Fruit fly (Drosophila melanogaster) whole organism, embryonic: Measurements from ENCODE around the gene CG15390.

Source experiments
- Abd-B ChIP-seq: fragments of 200-800 bp; sonication (Bioruptor generic); optimal IDR thresholded peaks from 2 replicates; lab custom pipeline; 2018; ENCODE audit warnings: missing biosample characterization, mild to moderate bottlenecking, missing genetic modification characterization, moderate library complexity
- Ada2b ChIP-seq: fragments of 200-800 bp; sonication (Bioruptor generic); IDR thresholded peaks from 2 replicates; pipeline ENCODE4 v1.3.6; 2022; ENCODE audit warnings: missing biosample characterization, missing genetic modification characterization
- Aef1 ChIP-seq: fragments of 200-800 bp; sonication (Bioruptor generic); IDR thresholded peaks from 3 replicates; pipeline ENCODE4 v1.3.6; 2022; ENCODE audit warnings: missing biosample characterization, missing genetic modification characterization
- Bgb ChIP-seq: fragments of 200-800 bp; sonication (Bioruptor generic); IDR thresholded peaks from 2 replicates; pipeline ENCODE4 v1.3.6; 2022; ENCODE audit warnings: missing biosample characterization, missing genetic modification characterization; ENCODE audit not compliant: partially characterized antibody
- C15 ChIP-seq: fragments of 200-800 bp; sonication (Bioruptor generic); IDR thresholded peaks from 3 replicates; pipeline ENCODE4 v1.3.6; 2022; ENCODE audit warnings: missing biosample characterization, missing genetic modification characterization
- CG10267 ChIP-seq: fragments of 200-800 bp; sonication (Bioruptor generic); optimal IDR thresholded peaks from 2 replicates; lab custom pipeline; 2018; ENCODE audit warnings: missing biosample characterization, mild to moderate bottlenecking, missing genetic modification characterization, moderate library complexity
- CG10565 ChIP-seq: fragments of 200-800 bp; sonication (Bioruptor generic); optimal IDR thresholded peaks from 3 replicates; lab custom pipeline; 2016; ENCODE audit warnings: missing biosample characterization, mild to moderate bottlenecking, missing genetic modification characterization
- CG11723 ChIP-seq: fragments of 200-800 bp; sonication (Bioruptor generic); optimal IDR thresholded peaks from 2 replicates; lab custom pipeline; 2017; ENCODE audit warnings: missing biosample characterization, mild to moderate bottlenecking, missing genetic modification characterization
- CG12391 ChIP-seq: fragments of 200-800 bp; sonication (Bioruptor generic); optimal IDR thresholded peaks from 3 replicates; lab custom pipeline; 2018; ENCODE audit warnings: missing biosample characterization, mild to moderate bottlenecking, missing genetic modification characterization, moderate library complexity
- CG1529 ChIP-seq: fragments of 200-800 bp; sonication (Bioruptor generic); optimal IDR thresholded peaks from 3 replicates; lab custom pipeline; 2018; ENCODE audit warnings: missing biosample characterization, missing genetic modification characterization
- CG15696 ChIP-seq: fragments of 200-800 bp; sonication (Bioruptor generic); optimal IDR thresholded peaks from 2 replicates; lab custom pipeline; 2019; ENCODE audit warnings: missing biosample characterization, mild to moderate bottlenecking, missing genetic modification characterization, moderate library complexity
- CG17912 ChIP-seq: fragments of 200-800 bp; sonication (Bioruptor generic); optimal IDR thresholded peaks from 2 replicates; lab custom pipeline; 2018; ENCODE audit warnings: missing biosample characterization, mild to moderate bottlenecking, missing genetic modification characterization
- CG2116 ChIP-seq: fragments of 200-800 bp; sonication (Bioruptor generic); optimal IDR thresholded peaks from 3 replicates; lab custom pipeline; 2018; ENCODE audit warnings: missing biosample characterization, mild to moderate bottlenecking, missing genetic modification characterization
- CG3065 ChIP-seq: fragments of 200-800 bp; sonication (Bioruptor generic); optimal IDR thresholded peaks from 2 replicates; lab custom pipeline; 2016; ENCODE audit warnings: missing biosample characterization, missing genetic modification characterization
- CG32772 ChIP-seq: fragments of 200-800 bp; sonication (Bioruptor generic); IDR thresholded peaks from 2 replicates; pipeline ENCODE4 v1.3.6; 2022; ENCODE audit warnings: missing biosample characterization, missing genetic modification characterization
- CG34422 ChIP-seq: fragments of 200-800 bp; sonication (Bioruptor generic); IDR thresholded peaks from 3 replicates; pipeline ENCODE4 v1.3.6; 2022; ENCODE audit warnings: missing biosample characterization, missing genetic modification characterization
- CG4282 ChIP-seq: fragments of 200-800 bp; sonication (Bioruptor generic); optimal IDR thresholded peaks from 2 replicates; lab custom pipeline; 2016; ENCODE audit warnings: missing biosample characterization, missing genetic modification characterization
- CG4360 ChIP-seq: fragments of 200-800 bp; sonication (Bioruptor generic); IDR thresholded peaks from 2 replicates; pipeline ENCODE4 v1.3.6; 2022; ENCODE audit warnings: missing biosample characterization, missing genetic modification characterization
- CG4707 ChIP-seq: fragments of 200-800 bp; sonication (Bioruptor generic); optimal IDR thresholded peaks from 2 replicates; lab custom pipeline; 2018; ENCODE audit warnings: missing biosample characterization, mild to moderate bottlenecking, missing genetic modification characterization, moderate library complexity
- CG4730 ChIP-seq: fragments of 200-800 bp; sonication (Bioruptor generic); IDR thresholded peaks from 2 replicates; pipeline ENCODE4 v1.3.6; 2022; ENCODE audit warnings: missing biosample characterization, missing genetic modification characterization
- CG5180 ChIP-seq: fragments of 200-800 bp; sonication (Bioruptor generic); optimal IDR thresholded peaks from 3 replicates; lab custom pipeline; 2017; ENCODE audit warnings: missing biosample characterization, missing genetic modification characterization, mild to moderate bottlenecking, moderate library complexity, missing genetic modification reagents
- CG5953 ChIP-seq: fragments of 200-800 bp; sonication (Bioruptor generic); IDR thresholded peaks from 2 replicates; pipeline ENCODE4 v1.3.6; 2022; ENCODE audit warnings: missing biosample characterization, missing genetic modification characterization
- CG8765 ChIP-seq: fragments of 200-800 bp; sonication (Bioruptor generic); IDR thresholded peaks from 2 replicates; pipeline ENCODE4 v1.3.6; 2022; ENCODE audit warnings: missing biosample characterization, missing genetic modification characterization
- Camta ChIP-seq: fragments of 200-800 bp; sonication (Bioruptor generic); optimal IDR thresholded peaks from 2 replicates; lab custom pipeline; 2016; ENCODE audit warnings: missing biosample characterization, missing genetic modification characterization
- Dbx ChIP-seq: fragments of 200-800 bp; sonication (Bioruptor generic); IDR thresholded peaks from 3 replicates; pipeline ENCODE4 v1.3.6; 2022; ENCODE audit warnings: missing biosample characterization, missing genetic modification characterization
- Doc2 ChIP-seq: fragments of 200-800 bp; sonication (Bioruptor generic); IDR thresholded peaks from 2 replicates; pipeline ENCODE4 v1.3.6; 2022; ENCODE audit warnings: missing biosample characterization, missing genetic modification characterization
- Drgx ChIP-seq: fragments of 200-800 bp; sonication (Bioruptor generic); IDR thresholded peaks from 2 replicates; pipeline ENCODE4 v1.3.6; 2022; ENCODE audit warnings: missing biosample characterization, missing genetic modification characterization
- Fer3 ChIP-seq: fragments of 200-800 bp; sonication (Bioruptor generic); optimal IDR thresholded peaks from 2 replicates; lab custom pipeline; 2018; ENCODE audit warnings: missing biosample characterization, mild to moderate bottlenecking, missing genetic modification characterization, moderate library complexity
- Gug ChIP-seq: fragments of 200-800 bp; sonication (Bioruptor generic); IDR thresholded peaks from 4 replicates; pipeline ENCODE4 v1.3.6; 2022; ENCODE audit warnings: missing biosample characterization, missing genetic modification characterization
- HLHmδ ChIP-seq: fragments of 200-800 bp; sonication (Bioruptor generic); optimal IDR thresholded peaks from 2 replicates; lab custom pipeline; 2018; ENCODE audit warnings: missing biosample characterization, mild to moderate bottlenecking, missing genetic modification characterization, moderate library complexity
- Jarid2 ChIP-seq: fragments of 200-800 bp; sonication (Bioruptor generic); optimal IDR thresholded peaks from 3 replicates; lab custom pipeline; 2017; ENCODE audit warnings: mild to moderate bottlenecking, missing biosample characterization, missing genetic modification reagents, missing genetic modification characterization
- Kr ChIP-seq: fragments of 200-800 bp; sonication (Bioruptor generic); optimal IDR thresholded peaks from 2 replicates; lab custom pipeline; 2017; ENCODE audit warnings: missing biosample characterization, mild to moderate bottlenecking, missing genetic modification characterization
- bowl ChIP-seq: fragments of 200-800 bp; sonication (Bioruptor generic); IDR thresholded peaks from 2 replicates; pipeline ENCODE4 v1.3.6; 2022; ENCODE audit warnings: missing biosample characterization, missing genetic modification characterization
- chif ChIP-seq, 2 experiments: fragments of 200-800 bp; sonication (Bioruptor generic); optimal IDR thresholded peaks; 3 replicates each; lab custom pipeline; 2016; ENCODE audit warnings: missing biosample characterization in 2 of 2, missing genetic modification characterization in 2 of 2
- dimm ChIP-seq: fragments of 200-800 bp; sonication (Bioruptor generic); IDR thresholded peaks from 2 replicates; pipeline ENCODE4 v1.3.6; 2022; ENCODE audit warnings: missing biosample characterization, missing genetic modification characterization
- exex ChIP-seq: fragments of 200-800 bp; sonication (Bioruptor generic); optimal IDR thresholded peaks from 4 replicates; lab custom pipeline; 2018; ENCODE audit warnings: missing biosample characterization, mild to moderate bottlenecking, missing genetic modification characterization, moderate library complexity
- eyg ChIP-seq: fragments of 200-800 bp; sonication (Bioruptor generic); optimal IDR thresholded peaks from 3 replicates; lab custom pipeline; 2016; ENCODE audit warnings: missing biosample characterization, missing genetic modification characterization
- fd64A ChIP-seq: fragments of 200-800 bp; sonication (Bioruptor generic); optimal IDR thresholded peaks from 3 replicates; lab custom pipeline; 2018; ENCODE audit warnings: missing biosample characterization, mild to moderate bottlenecking, missing genetic modification characterization
- ftz-f1 ChIP-seq: fragments of 200-800 bp; sonication (Bioruptor generic); optimal IDR thresholded peaks from 2 replicates; lab custom pipeline; 2016; ENCODE audit warnings: missing biosample characterization, missing genetic modification characterization
- fu2 ChIP-seq: fragments of 200-800 bp; sonication (Bioruptor generic); optimal IDR thresholded peaks from 2 replicates; lab custom pipeline; 2016; ENCODE audit warnings: missing biosample characterization, missing genetic modification characterization
- lilli ChIP-seq: fragments of 200-800 bp; sonication (Bioruptor generic); optimal IDR thresholded peaks from 3 replicates; lab custom pipeline; 2016; ENCODE audit warnings: missing biosample characterization, missing genetic modification characterization
- nom ChIP-seq: fragments of 200-800 bp; sonication (Bioruptor generic); optimal IDR thresholded peaks from 2 replicates; lab custom pipeline; 2017; ENCODE audit warnings: missing biosample characterization, missing genetic modification characterization, mild to moderate bottlenecking, moderate library complexity, missing genetic modification reagents
- pzg ChIP-seq: fragments of 200-800 bp; sonication (Bioruptor generic); optimal IDR thresholded peaks from 3 replicates; lab custom pipeline; 2018; ENCODE audit warnings: missing biosample characterization, mild to moderate bottlenecking, missing genetic modification characterization, moderate library complexity
- row ChIP-seq: fragments of 200-800 bp; sonication (Bioruptor generic); IDR thresholded peaks from 3 replicates; pipeline ENCODE4 v1.3.6; 2022; ENCODE audit warnings: missing biosample characterization, missing genetic modification characterization
- scrt ChIP-seq: fragments of 200-800 bp; sonication (Bioruptor generic); optimal IDR thresholded peaks from 2 replicates; lab custom pipeline; 2018; ENCODE audit warnings: missing biosample characterization, mild to moderate bottlenecking, missing genetic modification characterization, moderate library complexity
- sob ChIP-seq: fragments of 200-800 bp; sonication (Bioruptor generic); IDR thresholded peaks from 2 replicates; pipeline ENCODE4 v1.3.6; 2022; ENCODE audit warnings: missing biosample characterization, missing genetic modification characterization
- toy ChIP-seq: fragments of 200-800 bp; sonication (Bioruptor generic); IDR thresholded peaks from 2 replicates; pipeline ENCODE4 v1.3.6; 2022; ENCODE audit warnings: missing biosample characterization, missing genetic modification characterization
- tx ChIP-seq: fragments of 200-800 bp; sonication (Bioruptor generic); optimal IDR thresholded peaks from 2 replicates; lab custom pipeline; 2016; ENCODE audit warnings: missing biosample characterization, missing genetic modification characterization

Gene CG15390

dm6 chr2L:2373818-2374746 is at the start of gene CG15390, which contains the start of gene CG3609 (continued):
- TF ChIP-seq HLHmδ (GFP tag; lab: Kevin White, UChicago) (no peak), Dbx (GFP tag; lab: Robert Waterston, UW) (peak; percentile 87), Kr (no peak), CG4282 (GFP tag; lab: Kevin White, UChicago) (peak; percentile 77), Abd-B (peak; percentile 45), CG15696 (tag; lab: Kevin White, UChicago) (peak; percentile 61), CG12391 (peak; percentile 78), Ada2b (GFP tag; lab: Robert Waterston, UW) (peak; percentile 74), ftz-f1 (peak; percentile 48), CG17912 (GFP tag; lab: Kevin White, UChicago) (peak; percentile 78), row (peak; percentile 98), nom (peak; percentile 83), Camta (GFP tag; lab: Kevin White, UChicago) (peak; percentile 67), chif (GFP tag; optimal IDR thresholded peaks at IDR 0.05; lab: Kevin White, UChicago) (peak; percentile 77 to 89), exex (tag; lab: Kevin White, UChicago) (peak; percentile 91), CG2116 (peak; percentile 46), toy (GFP tag; lab: Robert Waterston, UW) (peak; percentile 42; the same call in 1 of the 2 replicates), C15 (GFP tag; lab: Robert Waterston, UW) (peak; percentile 72; the same call in 1 of the 3 replicates), CG5180 (GFP tag; lab: Kevin White, UChicago) (no peak), CG3065 (GFP tag; lab: Kevin White, UChicago) (peak; percentile 59), CG4707 (peak; percentile 76), lilli (peak; percentile 96), eyg (GFP tag; lab: Kevin White, UChicago) (peak; percentile 76), CG8765 (peak; percentile 72), dimm (GFP tag; lab: Robert Waterston, UW) (no peak), fu2 (GFP tag; lab: Kevin White, UChicago) (peak; percentile 83), tx (GFP tag; lab: Kevin White, UChicago) (peak; percentile 81), Gug (GFP tag; lab: Robert Waterston, UW) (peak; percentile 92), Fer3 (tag; lab: Kevin White, UChicago) (peak; percentile 72), Doc2 (GFP tag; lab: Robert Waterston, UW) (no peak), sob (GFP tag; lab: Robert Waterston, UW) (peak; percentile 89), bowl (peak; percentile 29; the same call in 1 of the 2 replicates), Aef1 (peak; percentile 45; the same call in 1 of the 3 replicates), CG32772 (GFP tag; lab: Robert Waterston, UW) (peak; percentile 77), CG4730 (GFP tag; lab: Robert Waterston, UW) (peak; percentile 27; the same call in 1 of the 2 replicates), CG34422 (GFP tag; lab: Robert Waterston, UW) (peak; percentile 85), CG10565 (GFP tag; lab: Kevin White, UChicago) (no peak), CG5953 (peak; percentile 51; the same call in 1 of the 2 replicates), scrt (GFP tag; lab: Kevin White, UChicago) (peak; percentile 58), Drgx (peak; percentile 69), CG4360 (GFP tag; lab: Robert Waterston, UW) (no peak), Bgb (peak; percentile 17; the same call in 1 of the 2 replicates), CG11723 (peak; percentile 68), fd64A (GFP tag; lab: Kevin White, UChicago) (no peak), CG1529 (GFP tag; lab: Kevin White, UChicago) (peak; percentile 23), Jarid2 (no peak), pzg (peak; percentile 80), CG10267 (tag; lab: Kevin White, UChicago) (peak; percentile 26)
